Worm (Caenorhabditis elegans) whole organism, L4 larva: ENCODE measurements around the gene T16H12.9.
A peak's percentile ranks its signal among the peaks of the same experiment; 100 is the strongest.

Experiments used
- F37D6.2 ChIP-seq: sonication (generic microtip); optimal IDR thresholded peaks from 2 replicates; lab custom pipeline; 2016; ENCODE audit warnings: mild to moderate bottlenecking, missing genetic modification characterization, missing compliant biosample characterization
- F44E2.7 ChIP-seq: fragments of 200-800 bp; sonication (Bioruptor generic); IDR thresholded peaks from 2 replicates; pipeline ENCODE4 v2.1.2; 2022; ENCODE audit warnings: missing genetic modification characterization, missing compliant biosample characterization
- R02D3.7 ChIP-seq: fragments of 150-350 bp; sonication (generic microtip); optimal IDR thresholded peaks from 3 replicates; lab custom pipeline; 2014; ENCODE audit warnings: missing biosample characterization, missing genetic modification characterization
- T20F7.1 ChIP-seq: fragments of 200-800 bp; sonication (Bioruptor generic); optimal IDR thresholded peaks from 2 replicates; lab custom pipeline; 2018; ENCODE audit warnings: mild to moderate bottlenecking, missing genetic modification characterization, missing compliant biosample characterization
- T26A8.4 ChIP-seq: fragments of 200-800 bp; sonication (Bioruptor generic); IDR thresholded peaks from 2 replicates; pipeline ENCODE4 v1.3.6; 2022; ENCODE audit warnings: missing genetic modification characterization, missing compliant biosample characterization
- aly-2 ChIP-seq: sonication (generic microtip); optimal IDR thresholded peaks from 2 replicates; lab custom pipeline; 2018; ENCODE audit warnings: missing biosample characterization, missing genetic modification characterization
- ama-1 ChIP-seq: fragments of 150-350 bp; optimal IDR thresholded peaks from 2 replicates; lab custom pipeline; 2014; ENCODE audit warnings: inconsistent platforms, mixed read lengths
- ceh-28 ChIP-seq: fragments of 150-350 bp; optimal IDR thresholded peaks from 2 replicates; lab custom pipeline; 2014; ENCODE audit warnings: missing biosample characterization, missing genetic modification reagents, missing genetic modification characterization
- ceh-32 ChIP-seq: sonication (generic microtip); optimal IDR thresholded peaks from 2 replicates; lab custom pipeline; 2016; ENCODE audit warnings: mild to moderate bottlenecking, missing genetic modification characterization, missing compliant biosample characterization; ENCODE audit not compliant: poor library complexity
- ceh-62 ChIP-seq: sonication (generic microtip); optimal IDR thresholded peaks from 2 replicates; lab custom pipeline; 2017; ENCODE audit warnings: missing biosample characterization, missing genetic modification characterization
- cey-2 ChIP-seq: sonication (generic microtip); optimal IDR thresholded peaks from 3 replicates; lab custom pipeline; 2017; ENCODE audit warnings: missing genetic modification characterization, mild to moderate bottlenecking, missing compliant biosample characterization, antibody characterized with exemption, borderline replicate concordance; ENCODE audit not compliant: insufficient read depth
- ctbp-1 ChIP-seq: fragments of 200-800 bp; sonication (Bioruptor generic); IDR thresholded peaks from 2 replicates; pipeline ENCODE4 v1.3.6; 2022; ENCODE audit warnings: missing genetic modification reagents, missing genetic modification characterization, missing compliant biosample characterization
- daf-19 ChIP-seq: fragments of 200-800 bp; sonication (Bioruptor generic); conservative IDR thresholded peaks from 2 replicates; pipeline ENCODE4 v1.3.6; 2022; ENCODE audit warnings: missing genetic modification characterization, missing compliant biosample characterization
- dmd-6 ChIP-seq: fragments of 200-800 bp; sonication (Bioruptor generic); IDR thresholded peaks from 2 replicates; pipeline ENCODE4 v1.3.6; 2022; ENCODE audit warnings: missing genetic modification reagents, missing genetic modification characterization, missing compliant biosample characterization
- dmd-9 ChIP-seq: fragments of 200-800 bp; sonication (Bioruptor generic); IDR thresholded peaks from 2 replicates; pipeline ENCODE4 v1.3.6; 2022; ENCODE audit warnings: missing genetic modification reagents, missing genetic modification characterization, missing compliant biosample characterization
- dpl-1 ChIP-seq: fragments of 150-350 bp; optimal IDR thresholded peaks from 2 replicates; lab custom pipeline; 2014; ENCODE audit warnings: missing biosample characterization, missing genetic modification reagents, missing genetic modification characterization
- dve-1 ChIP-seq: sonication (generic microtip); optimal IDR thresholded peaks from 2 replicates; lab custom pipeline; 2017; ENCODE audit warnings: antibody characterized with exemption, mild to moderate bottlenecking, missing genetic modification characterization, missing compliant biosample characterization; ENCODE audit not compliant: insufficient read depth
- egl-27 ChIP-seq: sonication (generic microtip); optimal IDR thresholded peaks from 3 replicates; lab custom pipeline; 2017; ENCODE audit warnings: missing biosample characterization, missing genetic modification reagents, missing genetic modification characterization
- gei-8 ChIP-seq: fragments of 200-800 bp; sonication (Bioruptor generic); optimal IDR thresholded peaks from 2 replicates; lab custom pipeline; 2018; ENCODE audit warnings: mild to moderate bottlenecking, missing genetic modification characterization, missing compliant biosample characterization
- hif-1 ChIP-seq, 2 experiments: sonication (generic microtip); optimal IDR thresholded peaks; 2 replicates each; lab custom pipeline; 2016 to 2017; ENCODE audit warnings: missing compliant biosample characterization in 2 of 2, missing genetic modification characterization in 2 of 2, missing genetic modification reagents in 2 of 2, missing genotype in 2 of 2, mild to moderate bottlenecking in 1 of 2
- hlh-11 ChIP-seq: fragments of 200-800 bp; sonication (Bioruptor generic); optimal IDR thresholded peaks from 2 replicates; lab custom pipeline; 2018; ENCODE audit warnings: mild to moderate bottlenecking, missing genetic modification characterization, missing compliant biosample characterization
- jun-1 ChIP-seq: fragments of 150-350 bp; optimal IDR thresholded peaks from 2 replicates; lab custom pipeline; 2014; ENCODE audit warnings: missing biosample characterization, missing genetic modification reagents, missing genetic modification characterization
- lin-1 ChIP-seq: fragments of 200-800 bp; sonication (Bioruptor generic); IDR thresholded peaks from 2 replicates; pipeline ENCODE4 v1.3.6; 2022; ENCODE audit warnings: missing genetic modification reagents, missing genetic modification characterization, missing compliant biosample characterization
- lin-15B ChIP-seq: fragments of 150-350 bp; sonication (generic microtip); optimal IDR thresholded peaks from 3 replicates; lab custom pipeline; 2014; ENCODE audit warnings: missing biosample characterization, missing genetic modification characterization
- lin-29 ChIP-seq: fragments of 200-800 bp; sonication (Bioruptor generic); IDR thresholded peaks from 2 replicates; pipeline ENCODE4 v1.3.6; 2022; ENCODE audit warnings: missing genetic modification reagents, missing genetic modification characterization, missing compliant biosample characterization
- lin-38 ChIP-seq: fragments of 200-800 bp; sonication (Bioruptor generic); IDR thresholded peaks from 2 replicates; pipeline ENCODE4 v1.3.6; 2022; ENCODE audit warnings: missing genetic modification reagents, missing genetic modification characterization, missing compliant biosample characterization
- lin-39 ChIP-seq: fragments of 150-350 bp; optimal IDR thresholded peaks from 2 replicates; lab custom pipeline; 2014; ENCODE audit warnings: missing biosample characterization, missing genetic modification reagents, missing genetic modification characterization
- lir-3 ChIP-seq: sonication (generic microtip); optimal IDR thresholded peaks from 2 replicates; lab custom pipeline; 2016; ENCODE audit warnings: mild to moderate bottlenecking, missing genetic modification characterization, missing compliant biosample characterization
- mdl-1 ChIP-seq, 2 experiments: fragments of 150-350 bp in 1 of 2; sonication (generic microtip) in 1 of 2; optimal IDR thresholded peaks; 2 replicates each; lab custom pipeline; 2014 to 2017; ENCODE audit warnings: missing biosample characterization in 2 of 2, missing genetic modification characterization in 2 of 2
- mep-1 ChIP-seq: fragments of 150-350 bp; sonication (generic microtip); optimal IDR thresholded peaks from 3 replicates; lab custom pipeline; 2014; ENCODE audit warnings: missing biosample characterization, missing genetic modification characterization
- mes-2 ChIP-seq: sonication (generic microtip); optimal IDR thresholded peaks from 2 replicates; lab custom pipeline; 2016; ENCODE audit warnings: missing genotype, mild to moderate bottlenecking, missing genetic modification characterization, missing compliant biosample characterization; ENCODE audit not compliant: poor library complexity, severe bottlenecking
- mxl-2 ChIP-seq: fragments of 200-800 bp; sonication (Bioruptor generic); conservative IDR thresholded peaks from 2 replicates; pipeline ENCODE4 v1.3.6; 2022; ENCODE audit warnings: missing genetic modification reagents, missing genetic modification characterization, missing compliant biosample characterization
- nhr-11 ChIP-seq: fragments of 150-350 bp; optimal IDR thresholded peaks from 2 replicates; lab custom pipeline; 2014; ENCODE audit warnings: missing biosample characterization, missing genetic modification characterization
- nhr-237 ChIP-seq: sonication (generic microtip); optimal IDR thresholded peaks from 2 replicates; lab custom pipeline; 2017; ENCODE audit warnings: missing biosample characterization, missing genetic modification characterization
- nhr-25 ChIP-seq: sonication (generic microtip); optimal IDR thresholded peaks from 2 replicates; lab custom pipeline; 2017; ENCODE audit warnings: missing genetic modification characterization, mild to moderate bottlenecking, missing compliant biosample characterization, antibody characterized with exemption, moderate library complexity, borderline replicate concordance; ENCODE audit not compliant: insufficient read depth
- nhr-41 ChIP-seq: fragments of 200-800 bp; sonication (Bioruptor generic); IDR thresholded peaks from 2 replicates; pipeline ENCODE4 v1.3.6; 2022; ENCODE audit warnings: missing genetic modification reagents, missing genetic modification characterization, missing compliant biosample characterization
- nhr-76 ChIP-seq: fragments of 150-350 bp; optimal IDR thresholded peaks from 2 replicates; lab custom pipeline; 2014; ENCODE audit warnings: missing biosample characterization, missing genetic modification characterization
- pha-4 ChIP-seq, 2 experiments: fragments of 150-350 bp in 1 of 2; fragments of 200-800 bp in 1 of 2; sonication (Bioruptor generic) in 1 of 2; IDR thresholded peaks in 1 of 2; optimal IDR thresholded peaks in 1 of 2; 2 replicates each; pipeline versions ENCODE4 v1.3.6 to Lab custom; 2014 to 2022; ENCODE audit warnings: missing genetic modification characterization in 2 of 2, missing genetic modification reagents in 2 of 2, missing biosample characterization in 1 of 2, missing compliant biosample characterization in 1 of 2
- rbr-2 ChIP-seq: sonication (generic microtip); optimal IDR thresholded peaks from 2 replicates; lab custom pipeline; 2016; ENCODE audit warnings: missing genotype, missing genetic modification characterization, missing compliant biosample characterization
- set-16 ChIP-seq: fragments of 200-800 bp; sonication (Bioruptor generic); IDR thresholded peaks from 2 replicates; pipeline ENCODE4 v1.3.6; 2022; ENCODE audit warnings: missing genetic modification reagents, missing genetic modification characterization, missing compliant biosample characterization
- skn-1 ChIP-seq: fragments of 150-350 bp; optimal IDR thresholded peaks from 2 replicates; lab custom pipeline; 2014; ENCODE audit warnings: missing biosample characterization, missing genetic modification characterization
- snpc-1.2 ChIP-seq: fragments of 200-800 bp; sonication (Bioruptor generic); IDR thresholded peaks from 2 replicates; pipeline ENCODE4 v1.3.6; 2022; ENCODE audit warnings: missing genetic modification reagents, missing genetic modification characterization, missing compliant biosample characterization
- spr-1 ChIP-seq: sonication (generic microtip); optimal IDR thresholded peaks from 2 replicates; lab custom pipeline; 2016; ENCODE audit warnings: mild to moderate bottlenecking, missing genetic modification characterization, missing compliant biosample characterization
- spr-3 ChIP-seq: fragments of 200-800 bp; sonication (Bioruptor generic); optimal IDR thresholded peaks from 2 replicates; lab custom pipeline; 2018; ENCODE audit warnings: mild to moderate bottlenecking, missing genetic modification characterization, missing compliant biosample characterization
- tag-97 ChIP-seq: fragments of 200-800 bp; sonication (Bioruptor generic); IDR thresholded peaks from 2 replicates; pipeline ENCODE4 v1.3.6; 2022; ENCODE audit warnings: missing genetic modification characterization, missing compliant biosample characterization
- tra-1 ChIP-seq: fragments of 200-800 bp; sonication (Bioruptor generic); IDR thresholded peaks from 2 replicates; pipeline ENCODE4 v1.3.6; 2022; ENCODE audit warnings: missing genetic modification reagents, missing genetic modification characterization, missing compliant biosample characterization
- zag-1 ChIP-seq: fragments of 150-350 bp; optimal IDR thresholded peaks from 2 replicates; lab custom pipeline; 2014; ENCODE audit warnings: missing biosample characterization, missing genetic modification characterization
- zfp-3 ChIP-seq: fragments of 200-800 bp; sonication (Bioruptor generic); conservative IDR thresholded peaks from 2 replicates; pipeline ENCODE4 v1.3.6; 2022; ENCODE audit warnings: missing genetic modification reagents, missing genetic modification characterization, missing compliant biosample characterization
- zip-2 ChIP-seq: fragments of 150-350 bp; optimal IDR thresholded peaks from 2 replicates; lab custom pipeline; 2014; ENCODE audit warnings: missing biosample characterization, missing genetic modification characterization
- ztf-11 ChIP-seq: fragments of 150-350 bp; optimal IDR thresholded peaks from 2 replicates; lab custom pipeline; 2014; ENCODE audit warnings: missing biosample characterization, missing genetic modification characterization

The T16H12.9 gene

DNA sequence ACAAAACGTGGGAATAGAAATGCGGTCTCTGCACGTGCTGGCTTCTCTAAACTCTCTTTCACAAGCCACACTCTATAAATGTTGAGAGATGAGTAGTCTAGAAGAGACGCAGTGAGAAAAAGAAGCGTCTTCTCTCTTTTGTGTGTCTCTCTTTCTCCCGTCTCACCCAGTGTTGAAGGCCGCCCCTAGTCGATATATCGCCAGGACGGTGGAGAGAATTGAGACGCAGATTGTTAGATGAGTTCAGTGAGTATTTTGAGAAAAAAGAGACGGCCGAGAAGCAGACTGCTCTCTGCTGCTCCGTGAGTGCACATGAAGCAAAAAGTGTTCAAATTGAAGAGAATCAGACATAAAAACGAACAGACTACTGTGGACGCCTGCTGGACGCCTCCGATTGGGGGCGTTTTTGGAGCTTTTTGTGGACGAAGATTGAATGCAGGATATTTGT lies 12.5 kb upstream of the T16H12.9 start (continued):
- no peak for TF ChIP-seq nhr-41 (GFP tag; lab: Robert Waterston, UW)
- no peak for TF ChIP-seq lin-39 (tag; lab: Kevin White, UChicago)
- no peak; the same call in 1 of the 2 replicates for TF ChIP-seq lin-38 (GFP tag; lab: Robert Waterston, UW)
- TF ChIP-seq nhr-25 (tag; lab: Kevin White, UChicago) = peak; percentile 67
- no peak for TF ChIP-seq aly-2 (tag; lab: Kevin White, UChicago)
- no peak for TF ChIP-seq nhr-237 (tag; lab: Kevin White, UChicago)
- TF ChIP-seq dpl-1 (GFP tag; lab: Kevin White, UChicago) = peak; percentile 62
- TF ChIP-seq jun-1 (tag; lab: Kevin White, UChicago) = peak; percentile 76
- peak; percentile 80 for TF ChIP-seq lin-1
- TF ChIP-seq lin-15B = no peak
- TF ChIP-seq ctbp-1 (GFP tag; lab: Robert Waterston, UW) = peak; percentile 85
- TF ChIP-seq skn-1 = no peak
- no peak for TF ChIP-seq lir-3
- peak; percentile 89 for TF ChIP-seq rbr-2 (tag; lab: Kevin White, UChicago)
- no peak for TF ChIP-seq ama-1 (lab: Kevin White, UChicago)
- TF ChIP-seq pha-4 (GFP tag; IDR thresholded peaks at IDR 0.05; lab: Robert Waterston, UW) = peak; percentile 67
- peak; percentile 85 for TF ChIP-seq pha-4 (tag; optimal IDR thresholded peaks at IDR 0.05; lab: Kevin White, UChicago)
- no peak for TF ChIP-seq zfp-3 (GFP tag; lab: Robert Waterston, UW)
- peak; percentile 89 for TF ChIP-seq dmd-6 (GFP tag; lab: Robert Waterston, UW)
- TF ChIP-seq zag-1 (tag; lab: Kevin White, UChicago) = peak; percentile 40
- TF ChIP-seq nhr-11 (tag; lab: Kevin White, UChicago) = peak; percentile 79
- no peak for TF ChIP-seq ceh-32 (tag; lab: Kevin White, UChicago)
- TF ChIP-seq R02D3.7 = no peak
- peak; percentile 91 for TF ChIP-seq T26A8.4 (GFP tag; lab: Robert Waterston, UW)
- TF ChIP-seq hlh-11 (tag; lab: Kevin White, UChicago) = peak; percentile 98
- no peak for TF ChIP-seq ceh-62 (tag; lab: Kevin White, UChicago)
- TF ChIP-seq F44E2.7 (GFP tag; lab: Robert Waterston, UW) = no peak
- TF ChIP-seq daf-19 (GFP tag; lab: Robert Waterston, UW) = peak; percentile 62; the same call in 1 of the 2 replicates
- peak; percentile 66 for TF ChIP-seq T20F7.1 (GFP tag; lab: Kevin White, UChicago)
- peak; percentile 96 for TF ChIP-seq dve-1 (tag; lab: Kevin White, UChicago)
- TF ChIP-seq tag-97 (GFP tag; lab: Robert Waterston, UW) = no peak
- no peak for TF ChIP-seq nhr-76 (tag; lab: Kevin White, UChicago)
- peak; percentile 34 for TF ChIP-seq cey-2 (tag; lab: Kevin White, UChicago)
- no peak for TF ChIP-seq dmd-9 (GFP tag; lab: Robert Waterston, UW)
- peak; percentile 84 for TF ChIP-seq tra-1 (GFP tag; lab: Robert Waterston, UW)
- TF ChIP-seq ztf-11 (tag; lab: Kevin White, UChicago) = no peak
- TF ChIP-seq snpc-1.2 (GFP tag; lab: Robert Waterston, UW) = no peak
- no peak for TF ChIP-seq zip-2 (tag; lab: Kevin White, UChicago)
- no peak for TF ChIP-seq egl-27 (tag; lab: Kevin White, UChicago)
- peak; percentile 91 for TF ChIP-seq mep-1 (tag; lab: Kevin White, UChicago)
- TF ChIP-seq spr-3 (GFP tag; lab: Kevin White, UChicago) = peak; percentile 22
- peak; percentile 71 for TF ChIP-seq F37D6.2 (tag; lab: Kevin White, UChicago)
- TF ChIP-seq mxl-2 (GFP tag; lab: Robert Waterston, UW) = 0 out of 2 replicates have a peak, but pooled peaks have one; percentile 4
- TF ChIP-seq mdl-1 (tag; optimal IDR thresholded peaks at IDR 0.05; lab: Kevin White, UChicago) = peak; percentile 98 to 99
- peak; percentile 17 for TF ChIP-seq gei-8
- TF ChIP-seq hif-1 (tag; optimal IDR thresholded peaks at IDR 0.05; lab: Kevin White, UChicago) = peak in 1 of 2 experiments; percentile 77
- peak; percentile 53 for TF ChIP-seq set-16 (GFP tag; lab: Robert Waterston, UW)
- TF ChIP-seq lin-29 = no peak
- peak; percentile 74 for TF ChIP-seq ceh-28 (tag; lab: Kevin White, UChicago)
- TF ChIP-seq spr-1 (tag; lab: Kevin White, UChicago) = peak; percentile 59
- peak; percentile 34 for TF ChIP-seq mes-2 (tag; lab: Kevin White, UChicago)
